Fruit fly (Drosophila melanogaster) whole organism, prepupa: ENCODE results near the gene simj.

Source experiments
- Blimp-1 ChIP-seq: fragments of 200-800 bp; sonication (Bioruptor generic); optimal IDR thresholded peaks from 3 replicates; lab custom pipeline; 2017; ENCODE audit warnings: missing biosample characterization, missing genetic modification characterization, mild to moderate bottlenecking, moderate library complexity, missing genetic modification reagents
- CG10631 ChIP-seq: fragments of 200-800 bp; sonication (Bioruptor generic); optimal IDR thresholded peaks from 2 replicates; lab custom pipeline; 2016; ENCODE audit warnings: missing biosample characterization, missing genetic modification characterization
- CG10669 ChIP-seq: fragments of 200-800 bp; sonication (Bioruptor generic); optimal IDR thresholded peaks from 3 replicates; lab custom pipeline; 2018; ENCODE audit warnings: missing biosample characterization, mild to moderate bottlenecking, missing genetic modification characterization, moderate library complexity
- CG11294 ChIP-seq: fragments of 200-800 bp; sonication (Bioruptor generic); IDR thresholded peaks from 2 replicates; pipeline ENCODE4 v1.3.6; 2022; ENCODE audit warnings: missing biosample characterization, missing genetic modification characterization
- CG11762 ChIP-seq: fragments of 200-800 bp; sonication (Bioruptor generic); optimal IDR thresholded peaks from 3 replicates; lab custom pipeline; 2016; ENCODE audit warnings: missing biosample characterization, missing genetic modification characterization; ENCODE audit not compliant: insufficient read depth
- CG15336 ChIP-seq: fragments of 200-800 bp; sonication (Bioruptor generic); IDR thresholded peaks from 2 replicates; pipeline ENCODE4 v1.3.6; 2022; ENCODE audit warnings: missing biosample characterization, missing genetic modification characterization
- CG16779 ChIP-seq: fragments of 200-800 bp; sonication (Bioruptor generic); optimal IDR thresholded peaks from 3 replicates; lab custom pipeline; 2017; ENCODE audit warnings: missing biosample characterization, mild to moderate bottlenecking, missing genetic modification characterization
- CG3032 ChIP-seq: fragments of 200-800 bp; optimal IDR thresholded peaks from 2 replicates; lab custom pipeline; 2019; ENCODE audit warnings: missing biosample characterization, mild to moderate bottlenecking, missing genetic modification characterization, moderate library complexity
- CG31627 ChIP-seq: fragments of 200-800 bp; sonication (Bioruptor generic); optimal IDR thresholded peaks from 3 replicates; lab custom pipeline; 2016; ENCODE audit warnings: missing biosample characterization, missing genetic modification characterization
- CG32006 ChIP-seq: fragments of 200-800 bp; sonication (Bioruptor generic); optimal IDR thresholded peaks from 3 replicates; lab custom pipeline; 2017; ENCODE audit warnings: missing biosample characterization, mild to moderate bottlenecking, missing genetic modification characterization
- CG34406 ChIP-seq: fragments of 200-800 bp; sonication (Bioruptor generic); optimal IDR thresholded peaks from 3 replicates; lab custom pipeline; 2016; ENCODE audit warnings: missing biosample characterization, missing genetic modification characterization
- CG3919 ChIP-seq: fragments of 200-800 bp; sonication (Bioruptor generic); optimal IDR thresholded peaks from 3 replicates; lab custom pipeline; 2016; ENCODE audit warnings: missing biosample characterization, missing genetic modification characterization
- CG6163 ChIP-seq: fragments of 200-800 bp; sonication (Bioruptor generic); IDR thresholded peaks from 3 replicates; pipeline ENCODE4 v1.3.6; 2022; ENCODE audit warnings: missing biosample characterization, missing genetic modification characterization
- CG6276 ChIP-seq: fragments of 200-800 bp; sonication (Bioruptor generic); optimal IDR thresholded peaks from 2 replicates; lab custom pipeline; 2017; ENCODE audit warnings: missing biosample characterization, mild to moderate bottlenecking, missing genetic modification characterization
- CG6792 ChIP-seq: fragments of 200-800 bp; sonication (Bioruptor generic); optimal IDR thresholded peaks from 3 replicates; lab custom pipeline; 2016; ENCODE audit warnings: missing biosample characterization, missing genetic modification characterization
- CG6808 ChIP-seq: fragments of 200-800 bp; sonication (Bioruptor generic); optimal IDR thresholded peaks from 3 replicates; lab custom pipeline; 2017; ENCODE audit warnings: missing biosample characterization, missing genetic modification characterization, mild to moderate bottlenecking, moderate library complexity, missing genetic modification reagents
- CG6854 ChIP-seq: fragments of 200-800 bp; sonication (Bioruptor generic); optimal IDR thresholded peaks from 2 replicates; lab custom pipeline; 2017; ENCODE audit warnings: missing biosample characterization, mild to moderate bottlenecking, missing genetic modification characterization
- CG8119 ChIP-seq: fragments of 200-800 bp; sonication (Bioruptor generic); IDR thresholded peaks from 3 replicates; pipeline ENCODE4 v1.3.6; 2022; ENCODE audit warnings: missing biosample characterization, missing genetic modification characterization
- CG8632 ChIP-seq: fragments of 200-800 bp; sonication (Bioruptor generic); optimal IDR thresholded peaks from 3 replicates; lab custom pipeline; 2016; ENCODE audit warnings: missing biosample characterization, missing genetic modification characterization
- CG9139 ChIP-seq: fragments of 200-800 bp; sonication (Bioruptor generic); optimal IDR thresholded peaks from 3 replicates; lab custom pipeline; 2017; ENCODE audit warnings: missing biosample characterization, mild to moderate bottlenecking, missing genetic modification characterization
- Eip75B ChIP-seq: fragments of 200-800 bp; sonication (Bioruptor generic); optimal IDR thresholded peaks from 3 replicates; lab custom pipeline; 2016; ENCODE audit warnings: missing biosample characterization, missing genetic modification characterization
- Eip78C ChIP-seq: fragments of 200-800 bp; sonication (Bioruptor generic); peaks from one replicate; lab custom pipeline; 2016; ENCODE audit warnings: missing biosample characterization, missing genetic modification characterization
- Eip93F ChIP-seq: fragments of 200-800 bp; sonication (Bioruptor generic); optimal IDR thresholded peaks from 2 replicates; lab custom pipeline; 2016; ENCODE audit warnings: missing biosample characterization, mild to moderate bottlenecking, missing genetic modification characterization
- Ets96B ChIP-seq: fragments of 200-800 bp; optimal IDR thresholded peaks from 2 replicates; lab custom pipeline; 2019; ENCODE audit warnings: missing biosample characterization, mild to moderate bottlenecking, missing genetic modification characterization, moderate library complexity
- Gug ChIP-seq: fragments of 200-800 bp; sonication (Bioruptor generic); IDR thresholded peaks from 2 replicates; pipeline ENCODE4 v1.3.6; 2022; ENCODE audit warnings: missing biosample characterization, missing genetic modification characterization
- Hr38 ChIP-seq: sonication (Bioruptor generic); optimal IDR thresholded peaks from 2 replicates; lab custom pipeline; 2016; ENCODE audit warnings: missing biosample characterization, missing genetic modification characterization
- Hr39 ChIP-seq: fragments of 200-800 bp; sonication (Bioruptor generic); optimal IDR thresholded peaks from 2 replicates; lab custom pipeline; 2016; ENCODE audit warnings: missing biosample characterization, missing genetic modification characterization
- Lpt ChIP-seq: fragments of 200-800 bp; sonication (Bioruptor generic); optimal IDR thresholded peaks from 3 replicates; lab custom pipeline; 2016; ENCODE audit warnings: missing biosample characterization, missing genetic modification characterization
- Met ChIP-seq: fragments of 200-800 bp; sonication (Bioruptor generic); optimal IDR thresholded peaks from 3 replicates; lab custom pipeline; 2016; ENCODE audit warnings: missing biosample characterization, missing genetic modification characterization
- OdsH ChIP-seq: fragments of 200-800 bp; sonication (Bioruptor generic); optimal IDR thresholded peaks from 3 replicates; lab custom pipeline; 2016; ENCODE audit warnings: missing biosample characterization, missing genetic modification characterization
- Smox ChIP-seq: fragments of 200-800 bp; sonication (Bioruptor generic); optimal IDR thresholded peaks from 3 replicates; lab custom pipeline; 2016; ENCODE audit warnings: missing biosample characterization, missing genetic modification characterization
- Sox102F ChIP-seq: fragments of 200-800 bp; sonication (Bioruptor generic); optimal IDR thresholded peaks from 2 replicates; lab custom pipeline; 2016; ENCODE audit warnings: missing biosample characterization, mild to moderate bottlenecking, missing genetic modification characterization
- Sox14 ChIP-seq: fragments of 200-800 bp; sonication (Bioruptor generic); optimal IDR thresholded peaks from 3 replicates; lab custom pipeline; 2016; ENCODE audit warnings: missing biosample characterization, missing genetic modification characterization
- Sox15 ChIP-seq: fragments of 200-800 bp; sonication (Bioruptor generic); optimal IDR thresholded peaks from 3 replicates; lab custom pipeline; 2016; ENCODE audit warnings: missing biosample characterization, missing genetic modification characterization
- achi ChIP-seq: fragments of 200-800 bp; sonication (Bioruptor generic); optimal IDR thresholded peaks from 3 replicates; lab custom pipeline; 2016; ENCODE audit warnings: missing biosample characterization, missing genetic modification characterization
- dac ChIP-seq: fragments of 200-800 bp; sonication (Bioruptor generic); optimal IDR thresholded peaks from 2 replicates; lab custom pipeline; 2017; ENCODE audit warnings: missing biosample characterization, mild to moderate bottlenecking, missing genetic modification characterization
- dsx ChIP-seq: fragments of 200-800 bp; optimal IDR thresholded peaks from 3 replicates; lab custom pipeline; 2019; ENCODE audit warnings: missing biosample characterization, mild to moderate bottlenecking, missing genetic modification characterization, moderate library complexity; ENCODE audit not compliant: poor library complexity, severe bottlenecking
- eg ChIP-seq: fragments of 200-800 bp; sonication (Bioruptor generic); IDR thresholded peaks from 3 replicates; pipeline ENCODE4 v1.3.6; 2022; ENCODE audit warnings: missing biosample characterization, missing genetic modification characterization
- esn ChIP-seq: fragments of 200-800 bp; sonication (Bioruptor generic); optimal IDR thresholded peaks from 2 replicates; lab custom pipeline; 2016; ENCODE audit warnings: missing biosample characterization, mild to moderate bottlenecking, missing genetic modification characterization, moderate library complexity
- fd59A ChIP-seq: fragments of 200-800 bp; sonication (Bioruptor generic); optimal IDR thresholded peaks from 2 replicates; lab custom pipeline; 2017; ENCODE audit warnings: missing biosample characterization, mild to moderate bottlenecking, missing genetic modification characterization, missing genetic modification reagents
- fd85E ChIP-seq: fragments of 200-800 bp; sonication (Bioruptor generic); optimal IDR thresholded peaks from 3 replicates; lab custom pipeline; 2016; ENCODE audit warnings: missing biosample characterization, missing genetic modification characterization
- fkh ChIP-seq: fragments of 200-800 bp; sonication (Bioruptor generic); optimal IDR thresholded peaks from 3 replicates; lab custom pipeline; 2017; ENCODE audit warnings: missing biosample characterization, mild to moderate bottlenecking, missing genetic modification characterization, moderate library complexity
- lz ChIP-seq: fragments of 200-800 bp; sonication (Bioruptor generic); optimal IDR thresholded peaks from 3 replicates; lab custom pipeline; 2016; ENCODE audit warnings: missing biosample characterization, missing genetic modification characterization
- net ChIP-seq: fragments of 200-800 bp; sonication (Bioruptor generic); optimal IDR thresholded peaks from 3 replicates; lab custom pipeline; 2016; ENCODE audit warnings: missing biosample characterization, missing genetic modification characterization
- salr ChIP-seq, 2 experiments: fragments of 200-800 bp; sonication (Bioruptor generic); optimal IDR thresholded peaks; 3 replicates each; lab custom pipeline; 2016 to 2018; ENCODE audit warnings: missing biosample characterization in 2 of 2, missing genetic modification characterization in 2 of 2, mild to moderate bottlenecking in 1 of 2
- ss ChIP-seq, 2 experiments: fragments of 200-800 bp; sonication (Bioruptor generic); optimal IDR thresholded peaks; 2 replicates in 1 of 2; 3 replicates in 1 of 2; lab custom pipeline; 2017 to 2018; ENCODE audit warnings: mild to moderate bottlenecking in 2 of 2, missing biosample characterization in 2 of 2, missing genetic modification characterization in 2 of 2, moderate library complexity in 1 of 2
- svp ChIP-seq: fragments of 200-800 bp; sonication (Bioruptor generic); peaks from one replicate; lab custom pipeline; 2016; ENCODE audit warnings: missing biosample characterization, missing genetic modification characterization
- topi ChIP-seq: fragments of 200-800 bp; sonication (Bioruptor generic); optimal IDR thresholded peaks from 3 replicates; lab custom pipeline; 2016; ENCODE audit warnings: missing biosample characterization, missing genetic modification characterization
- vri ChIP-seq: fragments of 200-800 bp; sonication (Bioruptor generic); optimal IDR thresholded peaks from 3 replicates; lab custom pipeline; 2016; ENCODE audit warnings: missing biosample characterization, mild to moderate bottlenecking, missing genetic modification characterization

The simj gene

DNA sequence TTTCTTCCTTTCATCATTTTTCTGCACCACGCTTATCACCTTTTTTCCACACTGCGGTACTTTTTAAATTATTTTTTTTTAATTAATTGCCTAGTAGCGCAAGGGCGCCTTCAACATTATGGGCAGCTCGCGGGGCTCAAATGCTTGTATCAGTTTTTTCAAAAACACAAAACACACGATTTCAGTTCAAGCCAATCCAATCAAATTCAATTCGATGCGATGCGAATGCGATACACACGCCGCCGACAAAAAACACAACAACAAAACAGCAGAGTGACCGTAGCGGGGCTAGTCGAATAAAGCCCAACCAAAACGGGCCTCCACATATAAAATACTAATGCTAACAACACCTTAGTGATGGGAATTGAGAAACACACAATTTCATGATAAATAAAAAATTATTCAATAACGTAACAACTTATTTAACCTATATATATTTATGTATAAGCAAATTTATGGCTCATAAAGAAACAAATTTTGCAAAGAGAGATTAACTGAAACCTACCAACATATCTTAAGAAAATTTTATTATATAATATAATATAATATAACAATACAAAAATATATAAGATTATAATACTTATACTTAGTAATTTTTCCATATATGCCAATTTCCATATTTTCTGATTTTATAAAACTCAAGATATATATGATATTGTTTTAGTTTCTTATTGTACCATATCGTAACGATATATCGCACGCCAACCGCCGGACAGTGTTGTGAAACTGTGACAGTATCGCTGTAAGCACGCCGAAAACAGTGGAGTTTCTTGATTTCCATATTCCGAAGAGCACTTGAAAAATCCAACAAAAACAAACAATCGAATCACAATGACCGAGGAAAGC is 3.6 kb upstream of the simj start, which contains the start of the genes CG32066 and CG8003:
Gene CG32066, minus strand, starts transcription at position 270 of the 846 bp plus-strand sequence.
Gene CG8003, plus strand, starts transcription at position 732 of the 846 bp plus-strand sequence.
- TF ChIP-seq dac (no peak), Eip93F (GFP tag; lab: Kevin White, UChicago) (peak; percentile 79), CG3919 (peak; percentile 26), CG6792 (GFP tag; lab: Kevin White, UChicago) (peak; percentile 1), CG6808 (peak; percentile 26), Eip78C (peak; percentile 78), Sox102F (GFP tag; lab: Kevin White, UChicago) (peak; percentile 59), Gug (no peak), svp (GFP tag; lab: Kevin White, UChicago) (peak; percentile 74), OdsH (GFP tag; lab: Kevin White, UChicago) (peak; percentile 29), Smox (GFP tag; lab: Kevin White, UChicago) (peak; percentile 39), CG10669 (GFP tag; lab: Kevin White, UChicago) (peak; percentile 27), topi (GFP tag; lab: Kevin White, UChicago) (peak; percentile 43), CG6854 (GFP tag; lab: Kevin White, UChicago) (peak; percentile 78), Hr38 (GFP tag; lab: Kevin White, UChicago) (no peak), Hr39 (GFP tag; lab: Kevin White, UChicago) (peak; percentile 4), esn (peak; percentile 32), CG3032 (tag; lab: Kevin White, UChicago) (peak; percentile 35), CG16779 (tag; lab: Kevin White, UChicago) (peak; percentile 28), vri (GFP tag; lab: Kevin White, UChicago) (peak; percentile 36), CG11294 (no peak), fd85E (GFP tag; lab: Kevin White, UChicago) (no peak), net (GFP tag; lab: Kevin White, UChicago) (peak; percentile 29), CG8632 (peak; percentile 0), fkh (GFP tag; lab: Kevin White, UChicago) (peak; percentile 28), eg (peak; percentile 49; the same call in 2 of the 3 replicates), achi (peak; percentile 38), ss (GFP tag; optimal IDR thresholded peaks at IDR 0.05; lab: Kevin White, UChicago) (peak; percentile 5 to 44), fd59A (GFP tag; lab: Kevin White, UChicago) (no peak), CG9139 (GFP tag; lab: Kevin White, UChicago) (peak; percentile 42), Lpt (no peak), Ets96B (tag; lab: Kevin White, UChicago) (no peak), Sox15 (GFP tag; lab: Kevin White, UChicago) (no peak), Sox14 (GFP tag; lab: Kevin White, UChicago) (peak; percentile 3), CG8119 (peak; percentile 44; the same call in 1 of the 3 replicates), CG10631 (GFP tag; lab: Kevin White, UChicago) (peak; percentile 66), lz (GFP tag; lab: Kevin White, UChicago) (peak; percentile 21), CG6163 (peak; percentile 49; the same call in 1 of the 3 replicates), CG15336 (GFP tag; lab: Robert Waterston, UW) (peak; percentile 24; the same call in 1 of the 2 replicates), CG6276 (peak; percentile 13), Blimp-1 (GFP tag; lab: Kevin White, UChicago) (no peak), CG11762 (GFP tag; lab: Kevin White, UChicago) (no peak), dsx (no peak), Met (GFP tag; lab: Kevin White, UChicago) (peak; percentile 7), CG34406 (GFP tag; lab: Kevin White, UChicago) (no peak), CG31627 (GFP tag; lab: Kevin White, UChicago) (no peak), salr (GFP tag; optimal IDR thresholded peaks at IDR 0.05; lab: Kevin White, UChicago) (no peak), Eip75B (GFP tag; lab: Kevin White, UChicago) (peak; percentile 30), CG32006 (GFP tag; lab: Kevin White, UChicago) (peak; percentile 35)
